Worm (Caenorhabditis elegans): Measurements from ENCODE around the gene str-136.

DNA sequence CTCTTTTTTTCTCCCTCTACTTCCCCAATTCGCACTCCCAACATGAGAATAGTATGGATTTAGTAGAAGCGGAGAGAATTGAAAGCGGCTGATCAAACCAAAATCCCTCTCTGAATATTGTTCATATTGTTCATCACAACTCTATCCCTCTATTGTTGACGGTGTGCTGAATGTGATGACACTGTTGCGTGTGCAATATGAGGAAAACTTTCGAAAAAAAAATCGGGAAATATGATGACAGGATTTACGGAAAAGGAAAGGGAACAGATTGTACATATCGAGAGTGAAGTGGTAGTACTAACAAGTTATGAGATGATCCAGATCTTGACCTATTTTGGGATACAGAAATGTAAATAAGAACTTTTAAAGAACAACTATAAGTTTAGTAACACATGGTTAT is 17.1 kb upstream of the str-136 start, which contains the start of gene smex-1:
- TF ChIP-seq ztf-23 (GFP tag; IDR thresholded peaks at IDR 0.05) = no peak
- no peak for TF ChIP-seq flt-1 (GFP tag; IDR thresholded peaks at IDR 0.05)

Data from whole organism, midembryonic.